Fruit fly (Drosophila melanogaster) whole organism, pupa: ENCODE measurements around the gene CG6481.

Experiments used
- CG10348 ChIP-seq: fragments of 200-800 bp; sonication (Bioruptor generic); IDR thresholded peaks from 2 replicates; pipeline ENCODE4 v1.3.6; 2022; ENCODE audit warnings: missing biosample characterization, missing genetic modification characterization
- CG12605 ChIP-seq: fragments of 200-800 bp; sonication (Bioruptor generic); IDR thresholded peaks from 2 replicates; pipeline ENCODE4 v1.3.6; 2022; ENCODE audit warnings: missing biosample characterization, missing genetic modification characterization
- CG13204 ChIP-seq: fragments of 200-800 bp; sonication (Bioruptor generic); optimal IDR thresholded peaks from 2 replicates; lab custom pipeline; 2018; ENCODE audit warnings: missing biosample characterization, mild to moderate bottlenecking, missing genetic modification characterization, moderate library complexity
- CG14655 ChIP-seq: fragments of 200-800 bp; sonication (Bioruptor generic); optimal IDR thresholded peaks from 3 replicates; lab custom pipeline; 2017; ENCODE audit warnings: mild to moderate bottlenecking, missing biosample characterization, missing genetic modification reagents, missing genetic modification characterization
- CG15710 ChIP-seq: fragments of 200-800 bp; sonication (Bioruptor generic); optimal IDR thresholded peaks from 2 replicates; lab custom pipeline; 2018; ENCODE audit warnings: missing biosample characterization, mild to moderate bottlenecking, missing genetic modification characterization, moderate library complexity
- CG17806 ChIP-seq: fragments of 200-800 bp; sonication (Bioruptor generic); optimal IDR thresholded peaks from 2 replicates; lab custom pipeline; 2018; ENCODE audit warnings: missing biosample characterization, mild to moderate bottlenecking, missing genetic modification characterization, moderate library complexity
- CG32121 ChIP-seq: fragments of 200-800 bp; sonication (Bioruptor generic); IDR thresholded peaks from 2 replicates; pipeline ENCODE4 v1.3.6; 2022; ENCODE audit warnings: missing biosample characterization, missing genetic modification characterization
- CG34367 ChIP-seq: fragments of 200-800 bp; sonication (Bioruptor generic); optimal IDR thresholded peaks from 2 replicates; lab custom pipeline; 2018; ENCODE audit warnings: missing biosample characterization, mild to moderate bottlenecking, missing genetic modification characterization
- CG4496 ChIP-seq: fragments of 200-800 bp; sonication (Bioruptor generic); IDR thresholded peaks from 3 replicates; pipeline ENCODE4 v1.3.6; 2022; ENCODE audit warnings: missing biosample characterization, missing genetic modification characterization
- CG8159 ChIP-seq: fragments of 200-800 bp; sonication (Bioruptor generic); optimal IDR thresholded peaks from 3 replicates; lab custom pipeline; 2018; ENCODE audit warnings: missing biosample characterization, mild to moderate bottlenecking, missing genetic modification characterization, moderate library complexity
- CG8301 ChIP-seq: fragments of 200-800 bp; sonication (Bioruptor generic); optimal IDR thresholded peaks from 2 replicates; lab custom pipeline; 2018; ENCODE audit warnings: missing biosample characterization, mild to moderate bottlenecking, missing genetic modification characterization
- CG9948 ChIP-seq: fragments of 200-800 bp; sonication (Bioruptor generic); optimal IDR thresholded peaks from 2 replicates; lab custom pipeline; 2018; ENCODE audit warnings: missing biosample characterization, mild to moderate bottlenecking, missing genetic modification characterization, moderate library complexity
- D1 ChIP-seq: fragments of 200-800 bp; sonication (Bioruptor generic); optimal IDR thresholded peaks from 2 replicates; lab custom pipeline; 2018; ENCODE audit warnings: missing biosample characterization, mild to moderate bottlenecking, missing genetic modification characterization, moderate library complexity
- EcR ChIP-seq: fragments of 200-800 bp; sonication (Bioruptor generic); optimal IDR thresholded peaks from 3 replicates; lab custom pipeline; 2019; ENCODE audit warnings: missing biosample characterization, missing genetic modification characterization, mild to moderate bottlenecking, moderate library complexity, missing genetic modification reagents
- Ets98B ChIP-seq: fragments of 200-800 bp; sonication (Bioruptor generic); IDR thresholded peaks from 2 replicates; pipeline ENCODE4 v1.3.6; 2022; ENCODE audit warnings: missing biosample characterization, missing genetic modification characterization
- Pif1A ChIP-seq: fragments of 200-800 bp; sonication (Bioruptor generic); optimal IDR thresholded peaks from 3 replicates; lab custom pipeline; 2016; ENCODE audit warnings: missing biosample characterization, missing genetic modification characterization
- Pif1B ChIP-seq: fragments of 200-800 bp; sonication (Bioruptor generic); optimal IDR thresholded peaks from 3 replicates; lab custom pipeline; 2016; ENCODE audit warnings: missing biosample characterization, missing genetic modification characterization
- fd96Ca ChIP-seq: fragments of 200-800 bp; sonication (Bioruptor generic); IDR thresholded peaks from 3 replicates; pipeline ENCODE4 v1.3.6; 2022; ENCODE audit warnings: missing biosample characterization, missing genetic modification characterization
- gl ChIP-seq: fragments of 200-800 bp; sonication (Bioruptor generic); optimal IDR thresholded peaks from 2 replicates; lab custom pipeline; 2018; ENCODE audit warnings: missing biosample characterization, mild to moderate bottlenecking, missing genetic modification characterization
- rn ChIP-seq: fragments of 200-800 bp; sonication (Bioruptor generic); IDR thresholded peaks from 2 replicates; pipeline ENCODE4 v1.3.6; 2022; ENCODE audit warnings: missing biosample characterization, missing genetic modification characterization

Gene CG6481

DNA sequence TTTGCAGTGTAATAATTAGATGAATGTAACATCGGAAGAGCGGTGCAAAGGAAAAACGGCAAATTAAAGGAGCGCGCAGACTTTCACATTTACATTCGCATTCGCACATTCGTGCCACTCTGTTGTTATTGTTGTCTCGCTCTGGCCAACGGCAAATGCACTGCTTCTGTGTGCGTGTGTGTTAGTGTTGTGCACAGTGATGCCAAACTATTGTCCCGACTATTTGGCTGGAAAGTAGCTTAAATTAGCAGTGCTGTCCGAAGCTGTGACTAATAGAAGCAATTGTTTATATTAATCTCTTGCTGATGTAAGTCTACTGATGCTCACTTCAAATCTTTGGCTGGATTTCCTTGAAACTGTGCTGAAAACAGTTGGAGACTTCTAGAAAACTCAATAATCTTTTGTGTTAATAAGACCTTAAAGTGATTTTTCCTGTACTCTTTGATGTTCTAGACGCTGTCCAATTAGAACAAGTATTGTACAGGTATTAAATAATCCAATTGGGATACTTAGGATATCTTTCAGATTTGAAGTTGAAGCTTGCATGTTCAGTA lies 6.2 kb downstream of the CG6481 start:
- TF ChIP-seq CG15710 (no peak), Pif1B (GFP tag; lab: Kevin White, UChicago) (no peak), Pif1A (GFP tag; lab: Kevin White, UChicago) (no peak), CG9948 (tag; lab: Kevin White, UChicago) (no peak), CG4496 (peak; percentile 68), CG13204 (no peak), fd96Ca (0 out of 3 replicates have a peak, but pooled peaks have one; percentile 42), CG12605 (GFP tag; lab: Robert Waterston, UW) (peak; percentile 15; the same call in 1 of the 2 replicates), CG8159 (tag; lab: Kevin White, UChicago) (peak; percentile 21), EcR (no peak), gl (tag; lab: Kevin White, UChicago) (no peak), CG14655 (GFP tag; lab: Kevin White, UChicago) (peak; percentile 9)

DNA sequence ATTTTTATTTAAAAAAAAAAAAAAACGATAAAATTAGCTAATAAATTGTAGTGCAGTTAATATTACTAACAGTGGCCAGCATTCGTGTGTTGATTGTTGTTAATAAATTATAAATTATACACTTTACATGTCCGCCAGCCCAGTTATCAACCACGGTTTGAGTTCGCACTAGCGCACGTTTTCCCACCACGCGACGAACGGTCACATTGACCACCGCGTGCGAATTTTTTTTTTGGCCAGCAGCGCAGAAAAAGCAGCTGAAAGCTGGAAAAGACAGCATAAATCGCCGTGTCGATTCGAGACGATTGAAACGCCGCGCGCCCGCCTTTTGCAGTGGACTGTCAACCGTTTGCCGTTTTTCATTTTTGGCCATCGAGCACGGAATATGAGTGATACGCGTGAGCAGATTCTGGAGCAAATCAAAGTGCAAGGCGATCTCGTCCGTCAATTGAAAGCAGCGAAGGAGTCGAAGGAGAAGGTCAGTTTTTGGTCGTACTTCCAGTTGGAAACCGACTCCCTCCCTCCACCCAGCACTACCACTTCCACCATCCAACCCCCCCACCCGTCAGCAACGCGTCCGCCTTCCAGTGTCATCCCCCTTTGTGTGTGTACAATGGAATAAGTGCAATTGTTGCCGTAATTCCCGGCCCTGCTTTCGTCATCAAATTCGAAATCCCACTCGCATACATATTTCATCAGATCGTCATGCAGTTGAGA lies 6.9 kb downstream of the CG6481 start, which contains the start of the genes Bx and HisRS:
Gene Bx, plus strand, starts transcription at position 224 of the 717 bp plus-strand sequence.
Gene HisRS, plus strand, starts transcription at position 224 of the 717 bp plus-strand sequence.
- TF ChIP-seq Pif1A (GFP tag; lab: Kevin White, UChicago) (no peak), CG4496 (peak; percentile 9; the same call in 2 of the 3 replicates), EcR (peak; percentile 31), CG17806 (tag; lab: Kevin White, UChicago) (no peak), D1 (tag; lab: Kevin White, UChicago) (no peak)
- TF ChIP-seq, all 21 proteins: peak for 2

dm6 chrX:18514767-18515166 lies 7.5 kb downstream of the CG6481 start, which contains the start of gene CG6470:
Gene CG6470, minus strand, starts transcription at chrX:18514867.
- no peak for TF ChIP-seq EcR
- TF ChIP-seq fd96Ca = no peak
- TF ChIP-seq gl (tag; lab: Kevin White, UChicago) = no peak

DNA sequence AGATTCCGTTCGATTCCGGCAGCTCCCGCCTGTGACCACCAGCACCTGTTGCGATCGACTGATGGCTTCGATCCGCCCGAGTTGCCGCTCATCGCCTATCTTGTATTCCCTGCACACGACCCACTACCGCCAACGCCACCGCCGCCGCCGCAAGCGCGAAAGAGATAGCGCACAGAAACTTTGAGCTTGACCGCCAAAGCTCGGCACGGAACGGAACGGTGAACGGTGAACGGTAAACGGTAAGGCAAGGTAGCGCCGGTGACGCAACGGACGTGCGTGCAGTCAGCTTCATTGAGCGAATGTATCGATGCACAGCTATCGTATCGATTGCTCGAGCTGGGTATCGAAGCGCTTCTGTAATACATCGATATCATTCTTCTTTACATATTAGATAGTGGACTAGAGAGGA lies 10.0 kb downstream of the CG6481 start, which contains the start of gene Ggt-1:
Gene Ggt-1, minus strand, starts transcription at position 251 of the 409 bp plus-strand sequence.
- TF ChIP-seq CG10348 (no peak), Pif1B (GFP tag; lab: Kevin White, UChicago) (no peak), D1 (tag; lab: Kevin White, UChicago) (no peak), rn (GFP tag; lab: Robert Waterston, UW) (no peak), CG13204 (peak; percentile 82), CG8301 (no peak), CG17806 (tag; lab: Kevin White, UChicago) (no peak), EcR (no peak), CG4496 (peak; percentile 39; the same call in 1 of the 3 replicates), CG8159 (tag; lab: Kevin White, UChicago) (no peak)

DNA sequence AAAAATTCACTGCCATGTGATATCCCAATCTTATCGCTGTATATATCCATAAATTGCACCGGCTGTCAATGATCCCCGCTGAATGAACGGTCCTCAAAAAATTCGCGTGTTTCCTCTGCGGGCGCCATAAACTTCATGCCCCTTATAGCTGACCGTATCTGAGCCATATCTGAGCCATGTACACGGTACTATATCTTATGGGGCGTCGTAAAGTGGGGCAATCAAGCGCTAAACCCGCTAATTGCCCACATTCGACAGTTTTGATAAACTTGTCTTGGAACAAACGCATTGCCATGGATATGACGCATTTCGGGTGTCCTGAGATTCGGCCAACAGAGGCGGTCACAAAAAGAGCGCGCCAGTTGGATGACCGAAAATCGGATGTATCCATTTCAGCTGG lies 11.4 kb downstream of the CG6481 start:
- TF ChIP-seq CG32121 (GFP tag; lab: Robert Waterston, UW) (no peak), EcR (no peak), CG13204 (no peak), fd96Ca (no peak), CG12605 (GFP tag; lab: Robert Waterston, UW) (no peak), Ets98B (GFP tag; lab: Robert Waterston, UW) (no peak), CG8301 (no peak), CG8159 (tag; lab: Kevin White, UChicago) (no peak), CG34367 (tag; lab: Kevin White, UChicago) (no peak)
- TF ChIP-seq, all 21 proteins: peak for 0

dm6 chrX:18509430-18509829 lies 12.8 kb downstream of the CG6481 start:
- no peak for TF ChIP-seq CG13204

DNA sequence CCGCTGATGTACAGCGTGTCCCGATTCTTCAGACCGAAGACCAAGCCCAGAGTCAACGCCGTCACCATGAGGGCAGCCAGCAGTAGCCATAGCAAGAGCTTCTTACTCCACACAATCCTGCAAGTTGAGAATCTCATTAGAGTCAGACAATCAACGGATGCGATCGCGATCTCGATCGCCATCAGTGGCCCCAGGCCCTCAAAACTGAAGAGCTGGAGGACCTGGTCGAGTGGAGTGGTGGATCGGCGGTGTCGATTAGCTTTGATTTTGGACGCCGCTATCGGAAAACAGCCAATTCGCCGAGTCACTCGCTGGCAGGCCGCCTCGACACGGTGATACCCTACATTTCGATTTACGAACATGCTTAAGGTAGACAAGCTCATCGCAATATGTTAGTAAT lies 13.7 kb downstream of the CG6481 start:
- TF ChIP-seq CG34367 (tag; lab: Kevin White, UChicago) = no peak
- no peak for TF ChIP-seq CG10348
- no peak for TF ChIP-seq Pif1B (GFP tag; lab: Kevin White, UChicago)
- TF ChIP-seq, all 21 proteins: peak for 0
